Fruit fly (Drosophila melanogaster) whole organism, embryonic: ENCODE measurements around the gene CG45307.

Experiments used
- Asciz ChIP-seq: fragments of 200-800 bp; sonication (Bioruptor generic); optimal IDR thresholded peaks from 2 replicates; lab custom pipeline; 2017; ENCODE audit warnings: missing biosample characterization, mild to moderate bottlenecking, missing genetic modification characterization, missing genetic modification reagents
- BEAF-32 ChIP-seq: fragments of 200-800 bp; sonication (Bioruptor generic); optimal IDR thresholded peaks from 3 replicates; lab custom pipeline; 2017; ENCODE audit warnings: missing biosample characterization, missing genetic modification characterization, mild to moderate bottlenecking, moderate library complexity, missing genetic modification reagents
- CG1024 ChIP-seq: fragments of 200-800 bp; sonication (Bioruptor generic); IDR thresholded peaks from 2 replicates; pipeline ENCODE4 v1.3.6; 2022; ENCODE audit warnings: missing biosample characterization, missing genetic modification characterization
- CG10267 ChIP-seq: fragments of 200-800 bp; sonication (Bioruptor generic); optimal IDR thresholded peaks from 2 replicates; lab custom pipeline; 2018; ENCODE audit warnings: missing biosample characterization, mild to moderate bottlenecking, missing genetic modification characterization, moderate library complexity
- CG11085 ChIP-seq: fragments of 200-800 bp; sonication (Bioruptor generic); IDR thresholded peaks from 2 replicates; pipeline ENCODE4 v1.3.6; 2022; ENCODE audit warnings: missing biosample characterization, missing genetic modification characterization
- CG12071 ChIP-seq: fragments of 200-800 bp; sonication (Bioruptor generic); optimal IDR thresholded peaks from 3 replicates; lab custom pipeline; 2018; ENCODE audit warnings: missing biosample characterization, mild to moderate bottlenecking, missing genetic modification characterization
- CG12219 ChIP-seq: fragments of 200-800 bp; sonication (Bioruptor generic); optimal IDR thresholded peaks from 3 replicates; lab custom pipeline; 2018; ENCODE audit warnings: missing biosample characterization, mild to moderate bottlenecking, missing genetic modification characterization
- CG13123 ChIP-seq: fragments of 200-800 bp; sonication (Bioruptor generic); optimal IDR thresholded peaks from 2 replicates; lab custom pipeline; 2016; ENCODE audit warnings: missing biosample characterization, missing genetic modification characterization
- CG13296 ChIP-seq: fragments of 200-800 bp; sonication (Bioruptor generic); optimal IDR thresholded peaks from 3 replicates; lab custom pipeline; 2018; ENCODE audit warnings: missing biosample characterization, mild to moderate bottlenecking, missing genetic modification characterization
- CG15073 ChIP-seq: fragments of 200-800 bp; sonication (Bioruptor generic); optimal IDR thresholded peaks from 2 replicates; lab custom pipeline; 2016; ENCODE audit warnings: missing biosample characterization, missing genetic modification characterization
- CG1832 ChIP-seq: fragments of 200-800 bp; sonication (Bioruptor generic); optimal IDR thresholded peaks from 2 replicates; lab custom pipeline; 2017; ENCODE audit warnings: missing biosample characterization, mild to moderate bottlenecking, missing genetic modification characterization, inconsistent platforms
- CG18599 ChIP-seq: fragments of 200-800 bp; sonication (Bioruptor generic); optimal IDR thresholded peaks from 3 replicates; lab custom pipeline; 2017; ENCODE audit warnings: missing biosample characterization, missing genetic modification characterization, mild to moderate bottlenecking, moderate library complexity, missing genetic modification reagents
- CG2712 ChIP-seq: fragments of 200-800 bp; optimal IDR thresholded peaks from 3 replicates; lab custom pipeline; 2019; ENCODE audit warnings: missing biosample characterization, mild to moderate bottlenecking, missing genetic modification characterization, moderate library complexity
- CG3065 ChIP-seq: fragments of 200-800 bp; sonication (Bioruptor generic); optimal IDR thresholded peaks from 2 replicates; lab custom pipeline; 2016; ENCODE audit warnings: missing biosample characterization, missing genetic modification characterization
- CG3726 ChIP-seq: fragments of 200-800 bp; sonication (Bioruptor generic); IDR thresholded peaks from 3 replicates; pipeline ENCODE4, ENCODE4 v1.3.6; 2022; ENCODE audit warnings: missing biosample characterization, missing genetic modification characterization
- CG42726 ChIP-seq: fragments of 200-800 bp; sonication (Bioruptor generic); IDR thresholded peaks from 2 replicates; pipeline ENCODE4 v1.3.6; 2022; ENCODE audit warnings: missing biosample characterization, missing genetic modification characterization; ENCODE audit not compliant: partially characterized antibody
- CG4328 ChIP-seq: fragments of 200-800 bp; sonication (Bioruptor generic); optimal IDR thresholded peaks from 3 replicates; lab custom pipeline; 2017; ENCODE audit warnings: missing biosample characterization, missing genetic modification reagents, missing genetic modification characterization
- CG4360 ChIP-seq: fragments of 200-800 bp; sonication (Bioruptor generic); IDR thresholded peaks from 2 replicates; pipeline ENCODE4 v1.3.6; 2022; ENCODE audit warnings: missing biosample characterization, missing genetic modification characterization
- CG4730 ChIP-seq: fragments of 200-800 bp; sonication (Bioruptor generic); IDR thresholded peaks from 2 replicates; pipeline ENCODE4 v1.3.6; 2022; ENCODE audit warnings: missing biosample characterization, missing genetic modification characterization
- CG7745 ChIP-seq: fragments of 200-800 bp; sonication (Bioruptor generic); optimal IDR thresholded peaks from 2 replicates; lab custom pipeline; 2018; ENCODE audit warnings: missing biosample characterization, mild to moderate bottlenecking, missing genetic modification characterization, moderate library complexity
- CG8388 ChIP-seq: fragments of 200-800 bp; sonication (Bioruptor generic); optimal IDR thresholded peaks from 2 replicates; lab custom pipeline; 2019; ENCODE audit warnings: missing biosample characterization, mild to moderate bottlenecking, missing genetic modification characterization, moderate library complexity
- CG9727 ChIP-seq: fragments of 200-800 bp; sonication (Bioruptor generic); optimal IDR thresholded peaks from 3 replicates; lab custom pipeline; 2017; ENCODE audit warnings: missing biosample characterization, mild to moderate bottlenecking, missing genetic modification characterization
- D19B ChIP-seq: fragments of 200-800 bp; sonication (Bioruptor generic); optimal IDR thresholded peaks from 2 replicates; lab custom pipeline; 2017; ENCODE audit warnings: missing biosample characterization, mild to moderate bottlenecking, missing genetic modification characterization
- Dek ChIP-seq: fragments of 200-800 bp; sonication (Bioruptor generic); optimal IDR thresholded peaks from 3 replicates; lab custom pipeline; 2019; ENCODE audit warnings: missing biosample characterization, mild to moderate bottlenecking, missing genetic modification characterization, moderate library complexity
- Dip3 ChIP-seq: fragments of 200-800 bp; sonication (Bioruptor generic); optimal IDR thresholded peaks from 3 replicates; lab custom pipeline; 2016; ENCODE audit warnings: missing biosample characterization, missing genetic modification characterization
- Fer2 ChIP-seq: fragments of 200-800 bp; sonication (Bioruptor generic); optimal IDR thresholded peaks from 2 replicates; lab custom pipeline; 2018; ENCODE audit warnings: missing biosample characterization, mild to moderate bottlenecking, missing genetic modification characterization, moderate library complexity
- Gug ChIP-seq: fragments of 200-800 bp; sonication (Bioruptor generic); IDR thresholded peaks from 4 replicates; pipeline ENCODE4 v1.3.6; 2022; ENCODE audit warnings: missing biosample characterization, missing genetic modification characterization
- Hmx ChIP-seq: fragments of 200-800 bp; sonication (Bioruptor generic); optimal IDR thresholded peaks from 2 replicates; lab custom pipeline; 2016; ENCODE audit warnings: missing biosample characterization, missing genetic modification characterization
- Hr3 ChIP-seq: fragments of 200-800 bp; sonication (Bioruptor generic); optimal IDR thresholded peaks from 3 replicates; lab custom pipeline; 2016; ENCODE audit warnings: missing biosample characterization, missing genetic modification characterization
- MTF-1 ChIP-seq: fragments of 200-800 bp; sonication (Bioruptor generic); optimal IDR thresholded peaks from 2 replicates; lab custom pipeline; 2018; ENCODE audit warnings: missing biosample characterization, mild to moderate bottlenecking, missing genetic modification characterization, borderline replicate concordance
- Tbp ChIP-seq: fragments of >200 bp; optimal IDR thresholded peaks from 2 replicates; lab custom pipeline; 2018; ENCODE audit warnings: missing biosample characterization, missing genetic modification characterization
- Xrp1 ChIP-seq: fragments of 200-800 bp; sonication (Bioruptor generic); IDR thresholded peaks from 2 replicates; pipeline ENCODE4 v1.3.6; 2022; ENCODE audit warnings: missing biosample characterization, missing genetic modification characterization
- bbx ChIP-seq: fragments of 200-800 bp; sonication (Bioruptor generic); IDR thresholded peaks from 2 replicates; pipeline ENCODE4 v1.3.6; 2022; ENCODE audit warnings: missing biosample characterization, missing genetic modification characterization; ENCODE audit not compliant: partially characterized antibody
- bowl ChIP-seq: fragments of 200-800 bp; sonication (Bioruptor generic); IDR thresholded peaks from 2 replicates; pipeline ENCODE4 v1.3.6; 2022; ENCODE audit warnings: missing biosample characterization, missing genetic modification characterization
- ems ChIP-seq: fragments of 200-800 bp; sonication (Bioruptor generic); optimal IDR thresholded peaks from 3 replicates; lab custom pipeline; 2016; ENCODE audit warnings: missing biosample characterization, missing genetic modification characterization
- gcm ChIP-seq: fragments of 200-800 bp; sonication (Bioruptor generic); optimal IDR thresholded peaks from 2 replicates; lab custom pipeline; 2019; ENCODE audit warnings: missing biosample characterization, mild to moderate bottlenecking, missing genetic modification characterization, moderate library complexity
- gfzf ChIP-seq: fragments of 200-800 bp; sonication (Bioruptor generic); optimal IDR thresholded peaks from 2 replicates; lab custom pipeline; 2016; ENCODE audit warnings: missing biosample characterization, mild to moderate bottlenecking, missing genetic modification characterization, moderate library complexity
- grau ChIP-seq: fragments of 200-800 bp; optimal IDR thresholded peaks from 3 replicates; lab custom pipeline; 2019; ENCODE audit warnings: missing biosample characterization, mild to moderate bottlenecking, missing genetic modification characterization, moderate library complexity
- gro ChIP-seq: fragments of 200-800 bp; sonication (Bioruptor generic); optimal IDR thresholded peaks from 2 replicates; lab custom pipeline; 2016; ENCODE audit warnings: missing biosample characterization, missing genetic modification characterization
- hbn ChIP-seq: fragments of 200-800 bp; sonication (Bioruptor generic); IDR thresholded peaks from 2 replicates; pipeline ENCODE4 v1.3.6; 2022; ENCODE audit warnings: missing biosample characterization, missing genetic modification characterization; ENCODE audit not compliant: partially characterized antibody
- jing ChIP-seq: fragments of 200-800 bp; sonication (Bioruptor generic); optimal IDR thresholded peaks from 2 replicates; lab custom pipeline; 2018; ENCODE audit warnings: missing biosample characterization, mild to moderate bottlenecking, missing genetic modification characterization
- lola ChIP-seq, 3 experiments: fragments of >200 bp in 2 of 3; fragments of 200-800 bp in 1 of 3; sonication (Bioruptor generic) in 1 of 3; optimal IDR thresholded peaks; 2 replicates each; lab custom pipeline; 2017 to 2019; ENCODE audit warnings: missing biosample characterization in 3 of 3, missing genetic modification characterization in 3 of 3, mild to moderate bottlenecking in 1 of 3, moderate library complexity in 1 of 3
- onecut ChIP-seq: fragments of 200-800 bp; sonication (Bioruptor generic); IDR thresholded peaks from 2 replicates; pipeline ENCODE4 v1.3.6; 2022; ENCODE audit warnings: missing biosample characterization, missing genetic modification characterization
- pho ChIP-seq: fragments of 200-800 bp; sonication (Bioruptor generic); optimal IDR thresholded peaks from 2 replicates; lab custom pipeline; 2016; ENCODE audit warnings: missing biosample characterization, missing genetic modification characterization
- ranshi ChIP-seq: fragments of 200-800 bp; sonication (Bioruptor generic); IDR thresholded peaks from 2 replicates; pipeline ENCODE4 v1.3.6; 2022; ENCODE audit warnings: missing biosample characterization, missing genetic modification characterization
- row ChIP-seq: fragments of 200-800 bp; sonication (Bioruptor generic); IDR thresholded peaks from 3 replicates; pipeline ENCODE4 v1.3.6; 2022; ENCODE audit warnings: missing biosample characterization, missing genetic modification characterization
- sd ChIP-seq: fragments of 200-800 bp; sonication (Bioruptor generic); optimal IDR thresholded peaks from 3 replicates; lab custom pipeline; 2018; ENCODE audit warnings: missing biosample characterization, mild to moderate bottlenecking, missing genetic modification characterization, moderate library complexity
- slou ChIP-seq: fragments of 200-800 bp; sonication (Bioruptor generic); optimal IDR thresholded peaks from 3 replicates; lab custom pipeline; 2016; ENCODE audit warnings: missing biosample characterization, missing genetic modification characterization
- tin ChIP-seq: fragments of 200-800 bp; sonication (Bioruptor generic); optimal IDR thresholded peaks from 3 replicates; lab custom pipeline; 2016; ENCODE audit warnings: missing biosample characterization, missing genetic modification characterization
- vvl ChIP-seq: fragments of 200-800 bp; sonication (Bioruptor generic); IDR thresholded peaks from 2 replicates; pipeline ENCODE4 v1.3.6; 2022; ENCODE audit warnings: missing biosample characterization, missing genetic modification characterization

CG45307 gene

dm6 chr2L:8738253-8738665 is 13.7 kb downstream of the CG45307 start (continued):
- 0 out of 2 replicates have a peak, but pooled peaks have one; percentile 29 for TF ChIP-seq ranshi (GFP tag; lab: Robert Waterston, UW)
- peak; percentile 36 for TF ChIP-seq CG2712 (tag; lab: Kevin White, UChicago)
- TF ChIP-seq Xrp1, result peak; percentile 48; the same call in 1 of the 2 replicates
- TF ChIP-seq Gug, result 0 out of 4 replicates have a peak, but pooled peaks have one; percentile 11
- peak; percentile 52 for TF ChIP-seq gro
- TF ChIP-seq jing (GFP tag; lab: Kevin White, UChicago), result no peak
- TF ChIP-seq Dek (tag; lab: Kevin White, UChicago), result peak; percentile 29
- TF ChIP-seq CG42726, result no peak
- TF ChIP-seq pho (GFP tag; lab: Kevin White, UChicago), result peak; percentile 15
- no peak for TF ChIP-seq bbx (GFP tag; lab: Robert Waterston, UW)
- no peak for TF ChIP-seq CG15073
- TF ChIP-seq MTF-1 (GFP tag; lab: Kevin White, UChicago), result no peak
- no peak for TF ChIP-seq BEAF-32 (GFP tag; lab: Kevin White, UChicago)
- peak; percentile 32 for TF ChIP-seq CG12071 (GFP tag; lab: Kevin White, UChicago)
- peak; percentile 30 for TF ChIP-seq Asciz (GFP tag; lab: Kevin White, UChicago)
- peak; percentile 28 for TF ChIP-seq CG9727 (GFP tag; lab: Kevin White, UChicago)
- TF ChIP-seq CG10267 (tag; lab: Kevin White, UChicago), result no peak
- TF ChIP-seq sd, result peak; percentile 69
- TF ChIP-seq CG3726 (GFP tag; lab: Robert Waterston, UW), result no peak
- no peak for TF ChIP-seq CG1024 (GFP tag; lab: Robert Waterston, UW)
- TF ChIP-seq CG4360 (GFP tag; lab: Robert Waterston, UW), result peak; percentile 46; the same call in 1 of the 2 replicates
- TF ChIP-seq gfzf (GFP tag; lab: Kevin White, UChicago), result no peak
- TF ChIP-seq lola (GFP tag; optimal IDR thresholded peaks at IDR 0.05; lab: Kevin White, UChicago), result no peak
- TF ChIP-seq CG18599 (GFP tag; lab: Kevin White, UChicago), result peak; percentile 79
- peak; percentile 13 for TF ChIP-seq gcm (GFP tag; lab: Kevin White, UChicago)
- TF ChIP-seq CG3065 (GFP tag; lab: Kevin White, UChicago), result no peak
- TF ChIP-seq Fer2 (tag; lab: Kevin White, UChicago), result no peak
- TF ChIP-seq CG12219 (GFP tag; lab: Kevin White, UChicago), result peak; percentile 18
- no peak for TF ChIP-seq Tbp
- no peak for TF ChIP-seq CG4328 (GFP tag; lab: Kevin White, UChicago)
- peak; percentile 0 for TF ChIP-seq slou (GFP tag; lab: Kevin White, UChicago)
- no peak for TF ChIP-seq CG1832 (GFP tag; lab: Kevin White, UChicago)
- no peak for TF ChIP-seq CG13123 (GFP tag; lab: Kevin White, UChicago)
- TF ChIP-seq Dip3, result peak; percentile 38
- TF ChIP-seq CG8388, result peak; percentile 25
- TF ChIP-seq CG7745 (tag; lab: Kevin White, UChicago), result no peak
- TF ChIP-seq bowl, result no peak
- TF ChIP-seq Hmx (GFP tag; lab: Kevin White, UChicago), result no peak
- peak; percentile 93 for TF ChIP-seq row
- TF ChIP-seq onecut (GFP tag; lab: Robert Waterston, UW), result no peak
- TF ChIP-seq grau (tag; lab: Kevin White, UChicago), result peak; percentile 50
- no peak for TF ChIP-seq vvl (GFP tag; lab: Robert Waterston, UW)
- peak; percentile 0 for TF ChIP-seq CG13296 (GFP tag; lab: Kevin White, UChicago)
- TF ChIP-seq Hr3 (GFP tag; lab: Kevin White, UChicago), result peak; percentile 36
- no peak for TF ChIP-seq hbn (GFP tag; lab: Robert Waterston, UW)
- TF ChIP-seq tin (GFP tag; lab: Kevin White, UChicago), result no peak
- 0 out of 2 replicates have a peak, but pooled peaks have one; percentile 33 for TF ChIP-seq CG4730 (GFP tag; lab: Robert Waterston, UW)
- TF ChIP-seq D19B (GFP tag; lab: Kevin White, UChicago), result peak; percentile 72
- peak; percentile 26; the same call in 1 of the 2 replicates for TF ChIP-seq CG11085 (GFP tag; lab: Robert Waterston, UW)
- TF ChIP-seq ems (GFP tag; lab: Kevin White, UChicago), result no peak
